Fruit fly (Drosophila melanogaster) whole organism, embryonic: Measurements from ENCODE around the gene DZIP1.

Experiments used
- CG10543 ChIP-seq: fragments of 200-800 bp; sonication (Bioruptor generic); optimal IDR thresholded peaks from 3 replicates; lab custom pipeline; 2017; ENCODE audit warnings: missing biosample characterization, mild to moderate bottlenecking, missing genetic modification characterization, moderate library complexity
- CG11695 ChIP-seq: fragments of 200-800 bp; sonication (Bioruptor generic); IDR thresholded peaks from 3 replicates; pipeline ENCODE4 v1.3.6; 2022; ENCODE audit warnings: missing biosample characterization, missing genetic modification characterization
- CG15269 ChIP-seq: fragments of 200-800 bp; sonication (Bioruptor generic); optimal IDR thresholded peaks from 2 replicates; lab custom pipeline; 2018; ENCODE audit warnings: missing biosample characterization, mild to moderate bottlenecking, missing genetic modification characterization, moderate library complexity
- CG15696 ChIP-seq: fragments of 200-800 bp; sonication (Bioruptor generic); optimal IDR thresholded peaks from 2 replicates; lab custom pipeline; 2019; ENCODE audit warnings: missing biosample characterization, mild to moderate bottlenecking, missing genetic modification characterization, moderate library complexity
- CG18619 ChIP-seq: fragments of 200-800 bp; sonication (Bioruptor generic); optimal IDR thresholded peaks from 3 replicates; lab custom pipeline; 2017; ENCODE audit warnings: missing biosample characterization, mild to moderate bottlenecking, missing genetic modification characterization
- CG34376 ChIP-seq: fragments of 200-800 bp; sonication (Bioruptor generic); optimal IDR thresholded peaks from 2 replicates; lab custom pipeline; 2018; ENCODE audit warnings: missing biosample characterization, mild to moderate bottlenecking, missing genetic modification characterization
- CG4282 ChIP-seq: fragments of 200-800 bp; sonication (Bioruptor generic); optimal IDR thresholded peaks from 2 replicates; lab custom pipeline; 2016; ENCODE audit warnings: missing biosample characterization, missing genetic modification characterization
- CG5180 ChIP-seq: fragments of 200-800 bp; sonication (Bioruptor generic); optimal IDR thresholded peaks from 3 replicates; lab custom pipeline; 2017; ENCODE audit warnings: missing biosample characterization, missing genetic modification characterization, mild to moderate bottlenecking, moderate library complexity, missing genetic modification reagents
- CG6175 ChIP-seq: fragments of 200-800 bp; sonication (Bioruptor generic); IDR thresholded peaks from 3 replicates; pipeline ENCODE4 v1.3.6; 2022; ENCODE audit warnings: missing biosample characterization, missing genetic modification characterization
- CG8281 ChIP-seq: fragments of 200-800 bp; sonication (Bioruptor generic); optimal IDR thresholded peaks from 2 replicates; lab custom pipeline; 2018; ENCODE audit warnings: missing biosample characterization, mild to moderate bottlenecking, missing genetic modification characterization, moderate library complexity
- E2f2 ChIP-seq: fragments of 200-800 bp; sonication (Bioruptor generic); IDR thresholded peaks from 2 replicates; pipeline ENCODE4 v1.3.6; 2022; ENCODE audit warnings: missing biosample characterization, missing genetic modification characterization
- Gug ChIP-seq: fragments of 200-800 bp; sonication (Bioruptor generic); IDR thresholded peaks from 4 replicates; pipeline ENCODE4 v1.3.6; 2022; ENCODE audit warnings: missing biosample characterization, missing genetic modification characterization
- Max ChIP-seq: fragments of 200-800 bp; sonication (Bioruptor generic); optimal IDR thresholded peaks from 2 replicates; lab custom pipeline; 2016; ENCODE audit warnings: missing biosample characterization, mild to moderate bottlenecking, missing genetic modification characterization
- Med ChIP-seq: fragments of 200-800 bp; sonication (Bioruptor generic); peaks from one replicate; lab custom pipeline; 2016; ENCODE audit warnings: missing biosample characterization, missing genetic modification characterization, mild to moderate bottlenecking, inconsistent platforms, moderate library complexity
- Nf-YB ChIP-seq: fragments of 200-800 bp; sonication (Bioruptor generic); optimal IDR thresholded peaks from 3 replicates; lab custom pipeline; 2019; ENCODE audit warnings: missing biosample characterization, mild to moderate bottlenecking, missing genetic modification characterization, moderate library complexity
- Ptx1 ChIP-seq: fragments of 200-800 bp; sonication (Bioruptor generic); IDR thresholded peaks from 2 replicates; pipeline ENCODE4 v1.3.6; 2022; ENCODE audit warnings: missing biosample characterization, missing genetic modification characterization
- Sry-δ ChIP-seq: fragments of 200-800 bp; sonication (Bioruptor generic); optimal IDR thresholded peaks from 2 replicates; lab custom pipeline; 2016; ENCODE audit warnings: missing biosample characterization, missing genetic modification characterization
- ap ChIP-seq: fragments of 200-800 bp; sonication (Bioruptor generic); IDR thresholded peaks from 2 replicates; pipeline ENCODE4 v1.3.6; 2022; ENCODE audit warnings: missing biosample characterization, missing genetic modification characterization
- chn ChIP-seq: fragments of 200-800 bp; sonication (Bioruptor generic); optimal IDR thresholded peaks from 2 replicates; lab custom pipeline; 2016; ENCODE audit warnings: missing biosample characterization, missing genetic modification characterization
- crol ChIP-seq: fragments of 200-800 bp; sonication (Bioruptor generic); IDR thresholded peaks from 2 replicates; pipeline ENCODE4 v1.3.6; 2022; ENCODE audit warnings: missing biosample characterization, missing genetic modification characterization
- cwo ChIP-seq: fragments of 200-800 bp; sonication (Bioruptor generic); optimal IDR thresholded peaks from 3 replicates; lab custom pipeline; 2017; ENCODE audit warnings: missing biosample characterization, missing genetic modification characterization, mild to moderate bottlenecking, moderate library complexity, missing genetic modification reagents
- ems ChIP-seq: fragments of 200-800 bp; sonication (Bioruptor generic); optimal IDR thresholded peaks from 3 replicates; lab custom pipeline; 2016; ENCODE audit warnings: missing biosample characterization, missing genetic modification characterization
- en ChIP-seq: fragments of 200-800 bp; sonication (Bioruptor generic); optimal IDR thresholded peaks from 2 replicates; lab custom pipeline; 2016; ENCODE audit warnings: missing biosample characterization, missing genetic modification characterization
- exex ChIP-seq: fragments of 200-800 bp; sonication (Bioruptor generic); optimal IDR thresholded peaks from 4 replicates; lab custom pipeline; 2018; ENCODE audit warnings: missing biosample characterization, mild to moderate bottlenecking, missing genetic modification characterization, moderate library complexity
- fu2 ChIP-seq: fragments of 200-800 bp; sonication (Bioruptor generic); optimal IDR thresholded peaks from 2 replicates; lab custom pipeline; 2016; ENCODE audit warnings: missing biosample characterization, missing genetic modification characterization
- gce ChIP-seq: fragments of 200-800 bp; sonication (Bioruptor generic); IDR thresholded peaks from 3 replicates; pipeline ENCODE4 v1.3.6; 2022; ENCODE audit warnings: missing biosample characterization, missing genetic modification characterization
- her ChIP-seq: fragments of 200-800 bp; sonication (Bioruptor generic); optimal IDR thresholded peaks from 2 replicates; lab custom pipeline; 2016; ENCODE audit warnings: missing biosample characterization, missing genetic modification characterization
- insv ChIP-seq, 2 experiments: fragments of 200-800 bp; sonication (Bioruptor generic); optimal IDR thresholded peaks; 3 replicates each; lab custom pipeline; 2016 to 2018; ENCODE audit warnings: missing biosample characterization in 2 of 2, missing genetic modification characterization in 2 of 2
- jigr1 ChIP-seq: fragments of 200-800 bp; sonication (Bioruptor generic); IDR thresholded peaks from 3 replicates; pipeline ENCODE4 v1.3.6; 2022; ENCODE audit warnings: missing biosample characterization, missing genetic modification characterization
- jumu ChIP-seq: fragments of 200-800 bp; sonication (Bioruptor generic); optimal IDR thresholded peaks from 3 replicates; lab custom pipeline; 2016; ENCODE audit warnings: missing biosample characterization, missing genetic modification characterization
- lab ChIP-seq: fragments of 200-800 bp; sonication (Bioruptor generic); optimal IDR thresholded peaks from 3 replicates; lab custom pipeline; 2017; ENCODE audit warnings: missing biosample characterization, missing genetic modification characterization, mild to moderate bottlenecking, moderate library complexity, missing genetic modification reagents
- lmd ChIP-seq: fragments of 200-800 bp; sonication (Bioruptor generic); IDR thresholded peaks from 2 replicates; pipeline ENCODE4 v1.3.6; 2022; ENCODE audit warnings: missing biosample characterization, missing genetic modification characterization
- mirr ChIP-seq: fragments of 200-800 bp; sonication (Bioruptor generic); optimal IDR thresholded peaks from 3 replicates; lab custom pipeline; 2018; ENCODE audit warnings: missing biosample characterization, mild to moderate bottlenecking, missing genetic modification characterization
- mld ChIP-seq: fragments of 200-800 bp; sonication (Bioruptor generic); IDR thresholded peaks from 3 replicates; pipeline ENCODE4 v1.3.6; 2022; ENCODE audit warnings: missing biosample characterization, missing genetic modification characterization; ENCODE audit not compliant: partially characterized antibody
- nerfin-2 ChIP-seq: fragments of 200-800 bp; sonication (Bioruptor generic); IDR thresholded peaks from 2 replicates; pipeline ENCODE4 v1.3.6; 2022; ENCODE audit warnings: missing biosample characterization, missing genetic modification characterization; ENCODE audit not compliant: partially characterized antibody
- nmo ChIP-seq: fragments of 200-800 bp; sonication (Bioruptor generic); optimal IDR thresholded peaks from 2 replicates; lab custom pipeline; 2018; ENCODE audit warnings: missing biosample characterization, mild to moderate bottlenecking, missing genetic modification characterization, moderate library complexity
- rib ChIP-seq: fragments of 200-800 bp; sonication (Bioruptor generic); IDR thresholded peaks from 2 replicates; pipeline ENCODE4 v1.3.6; 2022; ENCODE audit warnings: missing biosample characterization, missing genetic modification characterization
- ro ChIP-seq: fragments of 200-800 bp; sonication (Bioruptor generic); IDR thresholded peaks from 2 replicates; pipeline ENCODE4 v1.3.6; 2022; ENCODE audit warnings: missing biosample characterization, missing genetic modification characterization
- run ChIP-seq: fragments of 200-800 bp; sonication (Bioruptor generic); optimal IDR thresholded peaks from 3 replicates; lab custom pipeline; 2018; ENCODE audit warnings: missing biosample characterization, mild to moderate bottlenecking, missing genetic modification characterization
- slbo ChIP-seq: fragments of 200-800 bp; sonication (Bioruptor generic); IDR thresholded peaks from 2 replicates; pipeline ENCODE4 v1.3.6; 2022; ENCODE audit warnings: missing biosample characterization, missing genetic modification characterization
- tll ChIP-seq, 2 experiments: fragments of 200-800 bp in 1 of 2; fragments of >200 bp in 1 of 2; sonication (Bioruptor generic) in 1 of 2; optimal IDR thresholded peaks; 2 replicates each; lab custom pipeline; 2017 to 2019; ENCODE audit warnings: missing biosample characterization in 2 of 2, missing genetic modification characterization in 2 of 2, mild to moderate bottlenecking in 1 of 2, moderate library complexity in 1 of 2
- unc-4 ChIP-seq: fragments of 200-800 bp; sonication (Bioruptor generic); IDR thresholded peaks from 2 replicates; pipeline ENCODE4 v1.3.6; 2022; ENCODE audit warnings: missing biosample characterization, missing genetic modification characterization; ENCODE audit not compliant: partially characterized antibody
- z ChIP-seq: fragments of 200-800 bp; sonication (Bioruptor generic); IDR thresholded peaks from 3 replicates; pipeline ENCODE4 v1.3.6; 2022; ENCODE audit warnings: missing biosample characterization, missing genetic modification characterization

DZIP1 gene

DNA sequence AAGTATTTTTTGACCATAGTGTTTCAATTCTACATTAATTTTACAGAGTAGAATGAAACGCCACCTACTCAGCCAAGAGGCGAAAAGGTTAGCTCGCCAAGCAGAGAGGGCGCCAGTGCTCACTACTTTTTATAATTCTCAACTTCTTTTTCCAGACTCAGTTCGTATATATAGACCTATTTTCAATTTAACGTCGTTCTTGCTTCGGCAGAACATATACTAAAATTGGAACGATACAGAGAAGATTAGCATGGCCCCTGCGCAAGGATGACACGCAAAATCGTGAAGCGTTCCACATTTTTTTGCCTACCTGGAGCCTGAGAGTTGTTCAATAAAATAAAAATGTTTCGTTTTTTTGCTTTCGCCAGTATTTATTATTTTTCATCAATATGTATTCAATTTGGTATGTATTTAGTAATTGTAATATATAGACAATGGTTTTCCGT, 42.0 kb downstream of the DZIP1 start (continued):
- peak; percentile 18 for TF ChIP-seq her
- peak; percentile 32 for TF ChIP-seq fu2 (GFP tag; lab: Kevin White, UChicago)
- TF ChIP-seq z = no peak
- TF ChIP-seq tll (GFP tag; optimal IDR thresholded peaks at IDR 0.05; lab: Kevin White, UChicago) = no peak

DNA sequence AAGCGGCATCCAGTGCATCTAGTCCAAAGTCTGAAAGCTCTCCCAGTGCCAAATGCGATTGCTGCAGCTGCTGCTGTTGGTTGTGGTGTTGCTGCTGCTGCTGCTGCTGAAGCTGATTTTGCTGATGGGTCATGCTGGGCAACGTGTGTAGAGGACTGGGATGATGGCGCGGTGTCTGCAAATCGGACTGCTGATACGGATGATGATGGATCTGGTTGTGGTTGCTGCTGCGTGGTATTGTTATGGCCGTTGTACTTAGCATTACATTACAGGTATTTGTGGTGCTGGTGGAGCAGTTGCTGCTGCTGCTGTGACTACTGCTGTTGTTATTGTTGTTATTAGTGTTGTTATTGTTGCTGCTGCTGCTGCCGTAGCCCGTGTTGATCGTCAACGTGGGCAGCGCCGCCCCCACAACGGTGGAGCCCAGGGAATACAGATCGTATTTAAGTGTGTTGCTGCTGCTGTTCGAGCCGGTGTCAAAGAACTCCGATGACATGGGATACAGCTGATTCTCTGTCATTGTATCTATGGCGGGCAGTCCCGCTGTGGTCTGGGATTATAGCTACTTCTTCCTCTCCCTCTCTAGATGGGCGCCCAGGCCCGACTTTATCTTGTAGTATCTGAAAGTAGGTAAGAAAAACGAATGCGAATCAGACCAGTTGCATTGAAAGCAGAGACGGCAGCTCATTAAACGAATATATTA, 47.4 kb downstream of the DZIP1 start:
- TF ChIP-seq CG11695 (GFP tag; lab: Robert Waterston, UW) (no peak), CG15269 (tag; lab: Kevin White, UChicago) (no peak), nmo (GFP tag; lab: Kevin White, UChicago) (no peak)

DNA sequence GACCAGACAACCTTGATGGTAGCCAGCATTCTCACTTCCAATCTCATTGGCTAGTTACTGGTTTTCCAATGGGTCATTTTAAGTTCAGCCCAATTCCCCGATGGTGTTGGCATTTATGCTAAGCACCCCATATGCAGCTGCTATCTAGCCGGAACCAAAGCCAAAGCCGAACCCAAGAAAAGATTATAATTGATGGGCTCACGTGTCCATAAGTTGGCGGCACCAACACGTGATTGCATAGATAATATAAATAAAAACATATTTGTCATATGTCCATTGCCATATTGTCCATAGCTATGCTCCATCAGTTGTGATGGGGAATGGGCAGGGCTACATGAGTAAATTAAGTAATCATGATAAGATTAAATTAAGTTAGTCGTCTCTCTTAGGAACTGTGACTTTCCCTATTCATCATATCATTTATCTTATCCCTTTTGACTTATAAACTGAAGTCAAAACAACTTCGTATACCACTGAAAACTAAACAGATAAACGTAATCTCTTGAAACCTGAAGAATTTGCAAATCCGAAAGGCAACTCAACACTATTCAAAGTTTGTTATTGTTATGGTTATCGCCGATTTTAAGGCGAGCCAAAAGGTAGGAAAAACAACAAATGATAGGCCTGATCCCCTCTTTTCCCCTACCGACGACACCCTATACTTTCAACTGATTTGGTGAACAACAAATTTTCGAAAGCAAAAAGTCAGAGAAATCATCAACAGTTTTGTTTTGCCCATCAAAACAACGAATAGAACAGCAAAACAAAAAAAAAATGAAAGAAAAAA, 48.2 kb downstream of the DZIP1 start:
- TF ChIP-seq Med (GFP tag; lab: Kevin White, UChicago) (peak; percentile 33), en (no peak), Nf-YB (GFP tag; lab: Kevin White, UChicago) (no peak), gce (GFP tag; lab: Robert Waterston, UW) (no peak), crol (GFP tag; lab: Robert Waterston, UW) (0 out of 2 replicates have a peak, but pooled peaks have one; percentile 20), mld (peak; percentile 42; the same call in 1 of the 3 replicates), cwo (GFP tag; lab: Kevin White, UChicago) (peak; percentile 90), exex (tag; lab: Kevin White, UChicago) (peak; percentile 77), CG10543 (GFP tag; lab: Kevin White, UChicago) (no peak), CG34376 (GFP tag; lab: Kevin White, UChicago) (peak; percentile 63), rib (GFP tag; lab: Robert Waterston, UW) (peak; percentile 62; the same call in 1 of the 2 replicates), mirr (peak; percentile 44), jigr1 (GFP tag; lab: Robert Waterston, UW) (no peak), lmd (GFP tag; lab: Robert Waterston, UW) (no peak)

DNA sequence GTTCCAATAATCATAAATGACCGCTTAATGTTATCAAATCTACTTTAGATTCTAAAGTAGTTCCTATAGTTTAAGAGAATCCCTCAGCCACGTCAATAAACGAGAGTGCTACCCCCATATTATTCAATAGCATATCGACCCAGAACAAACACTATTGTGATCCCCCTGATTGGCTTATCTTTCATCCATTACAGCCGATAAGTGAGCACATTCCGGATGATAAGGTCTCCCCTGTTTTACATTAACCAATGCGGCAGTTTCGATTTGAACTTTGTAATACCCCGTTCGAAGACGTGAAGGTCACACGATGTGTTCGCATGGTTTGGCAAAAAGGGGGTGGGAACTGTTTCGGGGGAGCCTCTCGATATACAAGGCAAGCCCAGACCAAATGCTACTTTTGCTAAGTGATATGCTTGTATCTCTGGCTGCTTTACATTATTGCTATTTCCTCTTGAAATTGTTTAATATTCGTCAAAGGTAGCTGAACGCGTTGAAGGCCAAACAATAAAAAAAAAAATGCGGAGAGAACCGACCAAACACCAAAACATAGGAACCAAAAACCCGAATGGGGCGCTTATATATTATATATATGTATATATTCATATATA, 49.2 kb downstream of the DZIP1 start:
- TF ChIP-seq CG5180 (GFP tag; lab: Kevin White, UChicago) (no peak), nerfin-2 (GFP tag; lab: Robert Waterston, UW) (no peak), z (no peak), slbo (GFP tag; lab: Robert Waterston, UW) (no peak), unc-4 (no peak), Max (no peak), ro (no peak), ems (no peak), CG8281 (no peak), CG6175 (GFP tag; lab: Robert Waterston, UW) (no peak), Sry-δ (GFP tag; lab: Kevin White, UChicago) (no peak), lab (GFP tag; lab: Kevin White, UChicago) (peak; percentile 28), mirr (peak; percentile 92), CG15696 (tag; lab: Kevin White, UChicago) (no peak), jumu (GFP tag; lab: Kevin White, UChicago) (no peak), insv (GFP tag; optimal IDR thresholded peaks at IDR 0.05; lab: Kevin White, UChicago) (no peak), chn (GFP tag; lab: Kevin White, UChicago) (no peak), CG18619 (GFP tag; lab: Kevin White, UChicago) (no peak), E2f2 (no peak), run (tag; lab: Kevin White, UChicago) (no peak), Ptx1 (GFP tag; lab: Robert Waterston, UW) (no peak), ap (GFP tag; lab: Robert Waterston, UW) (no peak), Gug (GFP tag; lab: Robert Waterston, UW) (no peak), CG4282 (GFP tag; lab: Kevin White, UChicago) (no peak)
